Worm (Caenorhabditis elegans): Measurements from ENCODE around the gene piki-1.

DNA sequence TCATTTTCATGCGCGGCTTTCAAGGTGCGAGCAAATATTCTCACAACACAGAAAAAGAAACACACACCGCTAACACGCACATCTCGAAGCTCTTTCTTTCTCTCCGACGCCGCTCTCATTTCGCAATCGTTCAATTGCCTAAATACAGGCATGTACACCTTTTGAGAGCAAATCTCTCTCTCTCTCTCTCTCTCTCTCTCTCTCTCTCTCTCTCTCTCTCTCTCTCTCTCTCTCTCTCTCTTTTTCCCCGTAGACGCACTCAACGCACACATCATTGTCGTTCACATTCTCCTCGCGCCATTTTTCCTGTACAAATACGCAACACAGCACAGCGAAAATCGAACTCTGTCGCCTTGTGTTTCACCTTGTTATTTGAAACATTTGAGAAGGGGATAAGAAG is 33.1 kb upstream of the piki-1 start:
- no peak for TF ChIP-seq W03F9.2 (tag; optimal IDR thresholded peaks at IDR 0.05)
- TF ChIP-seq him-1 (tag; optimal IDR thresholded peaks at IDR 0.05): no peak
- no peak for TF ChIP-seq dao-5 (tag; optimal IDR thresholded peaks at IDR 0.05)

Measured in whole organism, L4/young adult.